Worm (Caenorhabditis elegans) whole organism, midembryonic: Measurements from ENCODE around the gene dhs-8.

Source experiments
- tab-1 ChIP-seq: fragments of 200-800 bp; sonication (Bioruptor generic); IDR thresholded peaks from 2 replicates; pipeline ENCODE4 v1.3.6; 2022; ENCODE audit warnings: missing genetic modification characterization, missing compliant biosample characterization
- ztf-29 ChIP-seq: fragments of 200-800 bp; sonication (Bioruptor generic); IDR thresholded peaks from 2 replicates; pipeline ENCODE4 v1.3.6; 2022; ENCODE audit warnings: missing genetic modification reagents, missing genetic modification characterization, missing compliant biosample characterization

DNA sequence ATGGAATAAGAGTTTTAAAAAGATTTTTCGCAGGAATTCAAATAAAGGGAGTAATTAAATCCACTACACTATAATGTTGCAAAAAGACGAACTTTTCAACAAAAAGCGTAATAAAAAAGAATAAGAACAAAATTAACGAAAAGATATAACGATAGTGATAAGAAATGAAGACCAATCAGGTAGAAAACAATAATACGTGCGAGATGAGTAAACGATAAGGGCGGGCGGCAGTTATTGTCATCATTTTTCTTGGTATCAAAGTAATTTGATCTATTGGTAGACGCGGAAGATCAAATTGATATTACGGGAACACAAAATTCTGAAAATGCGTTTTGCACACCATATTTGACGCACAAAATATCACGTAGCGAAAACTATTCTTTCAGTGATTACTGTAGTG, 3.4 kb upstream of the dhs-8 start:
- TF ChIP-seq tab-1 (GFP tag; lab: Robert Waterston, UW), result no peak
- TF ChIP-seq ztf-29 (GFP tag; lab: Robert Waterston, UW), result no peak
